Fruit fly (Drosophila melanogaster): ENCODE data around the gene dls.
A peak's percentile ranks its signal among the peaks of the same experiment; 100 is the strongest.

The dls gene

dm6 chr3L:16201028-16201427, at the start of gene dls:
dls (plus strand) TSS chr3L:16201328.
- TF ChIP-seq Eip78C (GFP tag) = no peak
- TF ChIP-seq fd59A (GFP tag; optimal IDR thresholded peaks at IDR 0.05) = no peak
- no peak for TF ChIP-seq Lpt (GFP tag; optimal IDR thresholded peaks at IDR 0.05)
- no peak for TF ChIP-seq CG31627 (GFP tag; optimal IDR thresholded peaks at IDR 0.05)
- TF ChIP-seq acj6 (GFP tag; optimal IDR thresholded peaks at IDR 0.05) = no peak
- TF ChIP-seq CG11762 (GFP tag; optimal IDR thresholded peaks at IDR 0.05; ENCODE audit: insufficient read depth) = no peak
- TF ChIP-seq ss (GFP tag; optimal IDR thresholded peaks at IDR 0.05) = no peak
- TF ChIP-seq CG9139 (GFP tag; optimal IDR thresholded peaks at IDR 0.05) = no peak
- no peak for TF ChIP-seq CG6163 (GFP tag; IDR thresholded peaks at IDR 0.05)
- TF ChIP-seq achi (GFP tag; optimal IDR thresholded peaks at IDR 0.05) = no peak
- TF ChIP-seq net (GFP tag; optimal IDR thresholded peaks at IDR 0.05) = no peak
- TF ChIP-seq eg (GFP tag; IDR thresholded peaks at IDR 0.05) = no peak
- no peak for TF ChIP-seq CG4318 (GFP tag; optimal IDR thresholded peaks at IDR 0.05)
- TF ChIP-seq svp (GFP tag) = no peak
- no peak for TF ChIP-seq pdm3 (GFP tag; optimal IDR thresholded peaks at IDR 0.05)
- no peak for TF ChIP-seq Met (GFP tag; optimal IDR thresholded peaks at IDR 0.05)
- no peak for TF ChIP-seq Hr39 (GFP tag; optimal IDR thresholded peaks at IDR 0.05)
- no peak for TF ChIP-seq CG8632 (GFP tag; optimal IDR thresholded peaks at IDR 0.05)

dm6 chr3L:16151742-16152141, 49.4 kb upstream of the dls start:
- TF ChIP-seq CG32006 (GFP tag; optimal IDR thresholded peaks at IDR 0.05) = peak; percentile 19
- no peak for TF ChIP-seq CG34406 (GFP tag; optimal IDR thresholded peaks at IDR 0.05)
- TF ChIP-seq CG8119 (GFP tag; IDR thresholded peaks at IDR 0.05) = no peak
- 0 out of 2 replicates have a peak, but pooled peaks have one; percentile 21 for TF ChIP-seq CG15336 (GFP tag; IDR thresholded peaks at IDR 0.05)

- TF ChIP-seq Ets96B (tag; optimal IDR thresholded peaks at IDR 0.05) (no peak), Gug (GFP tag; IDR thresholded peaks at IDR 0.05) (peak; percentile 41), net (GFP tag; optimal IDR thresholded peaks at IDR 0.05) (no peak), CG6854 (GFP tag; optimal IDR thresholded peaks at IDR 0.05) (no peak), CG6808 (GFP tag; optimal IDR thresholded peaks at IDR 0.05) (peak; percentile 53), CG6163 (GFP tag; IDR thresholded peaks at IDR 0.05) (peak; percentile 79; the same call in 2 of the 3 replicates), pdm3 (GFP tag; optimal IDR thresholded peaks at IDR 0.05) (no peak), CG8119 (GFP tag; IDR thresholded peaks at IDR 0.05) (peak; percentile 59), Sox102F (GFP tag; optimal IDR thresholded peaks at IDR 0.05) (no peak), CG10669 (GFP tag; optimal IDR thresholded peaks at IDR 0.05) (no peak), fd59A (GFP tag; optimal IDR thresholded peaks at IDR 0.05) (no peak), dac (GFP tag; optimal IDR thresholded peaks at IDR 0.05) (no peak), ss (GFP tag; optimal IDR thresholded peaks at IDR 0.05) (peak; percentile 15 to 53), CG6276 (GFP tag; optimal IDR thresholded peaks at IDR 0.05) (peak; percentile 59), CG7368 (GFP tag; optimal IDR thresholded peaks at IDR 0.05) (no peak), CG15336 (GFP tag; IDR thresholded peaks at IDR 0.05) (peak; percentile 44; the same call in 1 of the 2 replicates), Ets21C (GFP tag; optimal IDR thresholded peaks at IDR 0.05) (no peak), CG11294 (GFP tag; IDR thresholded peaks at IDR 0.05) (no peak), Eip78C (GFP tag) (peak; percentile 64), Hr38 (GFP tag; optimal IDR thresholded peaks at IDR 0.05) (no peak), Eip75B (GFP tag; optimal IDR thresholded peaks at IDR 0.05) (no peak), Hr4 (GFP tag; optimal IDR thresholded peaks at IDR 0.05) (no peak), svp (GFP tag) (peak; percentile 45), CG9139 (GFP tag; optimal IDR thresholded peaks at IDR 0.05) (peak; percentile 30), CG8319 (GFP tag; optimal IDR thresholded peaks at IDR 0.05) (no peak), CG10631 (GFP tag; optimal IDR thresholded peaks at IDR 0.05) (no peak), lz (GFP tag; optimal IDR thresholded peaks at IDR 0.05) (no peak), spab (GFP tag; optimal IDR thresholded peaks at IDR 0.05) (peak; percentile 17), Eip93F (GFP tag; optimal IDR thresholded peaks at IDR 0.05) (no peak), Sox14 (GFP tag; optimal IDR thresholded peaks at IDR 0.05) (no peak), Met (GFP tag; optimal IDR thresholded peaks at IDR 0.05) (no peak), eg (GFP tag; IDR thresholded peaks at IDR 0.05) (peak; percentile 70; the same call in 2 of the 3 replicates), Lpt (GFP tag; optimal IDR thresholded peaks at IDR 0.05) (peak; percentile 37), CG3919 (GFP tag; optimal IDR thresholded peaks at IDR 0.05) (peak; percentile 29), acj6 (GFP tag; optimal IDR thresholded peaks at IDR 0.05) (no peak), cyc (GFP tag; optimal IDR thresholded peaks at IDR 0.05) (no peak), OdsH (GFP tag; optimal IDR thresholded peaks at IDR 0.05) (peak; percentile 13), esn (GFP tag; optimal IDR thresholded peaks at IDR 0.05) (no peak), vri (GFP tag; optimal IDR thresholded peaks at IDR 0.05) (no peak), CG3032 (tag; optimal IDR thresholded peaks at IDR 0.05) (no peak)
These were observed 48.0 kb upstream of the dls start for dm6 chr3L:16153089-16153488.
